Worm (Caenorhabditis elegans) whole organism, midembryonic: Measurements from ENCODE around the gene lec-5.

ENCODE experiments used
- T22C8.4 ChIP-seq: fragments of 200-800 bp; sonication (Bioruptor generic); IDR thresholded peaks from 2 replicates; pipeline ENCODE4 v1.3.6; 2022; ENCODE audit warnings: missing genetic modification characterization, missing compliant biosample characterization
- cog-1 ChIP-seq: sonication (generic microtip); optimal IDR thresholded peaks from 2 replicates; lab custom pipeline; 2016; ENCODE audit warnings: missing genetic modification characterization, missing compliant biosample characterization
- flt-1 ChIP-seq: fragments of 200-800 bp; sonication (Bioruptor generic); IDR thresholded peaks from 2 replicates; pipeline ENCODE4 v1.3.6; 2022; ENCODE audit warnings: missing genetic modification characterization, missing compliant biosample characterization
- klf-2 ChIP-seq: fragments of 200-800 bp; sonication (Bioruptor generic); conservative IDR thresholded peaks from 2 replicates; pipeline ENCODE4 v1.3.6; 2022; ENCODE audit warnings: missing genetic modification reagents, missing genetic modification characterization, missing compliant biosample characterization
- med-1 ChIP-seq: sonication (generic microtip); optimal IDR thresholded peaks from 2 replicates; lab custom pipeline; 2017; ENCODE audit warnings: missing genetic modification characterization, mild to moderate bottlenecking, missing compliant biosample characterization, antibody characterized with exemption, missing genetic modification reagents; ENCODE audit not compliant: insufficient read depth

ce11 chrII:5876053-5876452 lies 35.1 kb upstream of the lec-5 start, which contains the start of gene F55C12.6:
- TF ChIP-seq T22C8.4 (GFP tag; lab: Robert Waterston, UW) (no peak), klf-2 (no peak), flt-1 (GFP tag; lab: Robert Waterston, UW) (no peak), cog-1 (tag; lab: Kevin White, UChicago) (no peak), med-1 (GFP tag; lab: Kevin White, UChicago) (no peak)
